Fruit fly (Drosophila melanogaster): Measurements from ENCODE around the gene CG34281.

Gene CG34281

DNA sequence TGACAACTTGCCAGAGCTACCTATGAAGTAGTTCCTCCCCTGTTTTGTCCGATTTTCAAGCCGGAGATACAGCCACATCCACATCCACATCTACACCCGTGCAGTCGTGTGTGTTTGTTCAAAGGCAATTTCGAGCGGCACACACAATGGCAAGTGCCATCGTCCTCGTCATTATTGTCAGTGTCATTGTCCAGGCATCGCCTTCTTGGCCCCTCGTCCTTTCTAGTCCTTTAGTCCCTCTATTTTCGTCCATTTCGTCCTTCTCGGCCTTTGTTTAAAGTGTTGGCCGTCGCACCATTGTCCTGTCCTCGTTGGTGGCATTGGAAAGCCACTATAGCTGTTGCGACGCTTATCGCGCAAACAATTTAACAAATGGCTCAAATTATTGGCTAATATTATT, 9.7 kb upstream of the CG34281 start:
- TF ChIP-seq ttk (optimal IDR thresholded peaks at IDR 0.05) (no peak), insv (optimal IDR thresholded peaks at IDR 0.05) (no peak), Sin3A (optimal IDR thresholded peaks at IDR 0.05) (no peak), psq (optimal IDR thresholded peaks at IDR 0.05) (no peak), Myc (optimal IDR thresholded peaks at IDR 0.05) (no peak), h (optimal IDR thresholded peaks at IDR 0.05) (no peak)

dm6 chr3R:17603717-17604116, 9.0 kb upstream of the CG34281 start:
- TF ChIP-seq Myc (optimal IDR thresholded peaks at IDR 0.05) (no peak), psq (optimal IDR thresholded peaks at IDR 0.05) (no peak), ttk (optimal IDR thresholded peaks at IDR 0.05) (no peak), insv (optimal IDR thresholded peaks at IDR 0.05) (no peak), h (optimal IDR thresholded peaks at IDR 0.05) (no peak), Sin3A (optimal IDR thresholded peaks at IDR 0.05) (no peak)

dm6 chr3R:17604198-17604879, 8.3 kb upstream of the CG34281 start:
- TF ChIP-seq Myc (optimal IDR thresholded peaks at IDR 0.05) (no peak), psq (optimal IDR thresholded peaks at IDR 0.05) (no peak), insv (optimal IDR thresholded peaks at IDR 0.05) (no peak), Sin3A (optimal IDR thresholded peaks at IDR 0.05) (no peak), ttk (optimal IDR thresholded peaks at IDR 0.05) (no peak), h (optimal IDR thresholded peaks at IDR 0.05) (no peak)

DNA sequence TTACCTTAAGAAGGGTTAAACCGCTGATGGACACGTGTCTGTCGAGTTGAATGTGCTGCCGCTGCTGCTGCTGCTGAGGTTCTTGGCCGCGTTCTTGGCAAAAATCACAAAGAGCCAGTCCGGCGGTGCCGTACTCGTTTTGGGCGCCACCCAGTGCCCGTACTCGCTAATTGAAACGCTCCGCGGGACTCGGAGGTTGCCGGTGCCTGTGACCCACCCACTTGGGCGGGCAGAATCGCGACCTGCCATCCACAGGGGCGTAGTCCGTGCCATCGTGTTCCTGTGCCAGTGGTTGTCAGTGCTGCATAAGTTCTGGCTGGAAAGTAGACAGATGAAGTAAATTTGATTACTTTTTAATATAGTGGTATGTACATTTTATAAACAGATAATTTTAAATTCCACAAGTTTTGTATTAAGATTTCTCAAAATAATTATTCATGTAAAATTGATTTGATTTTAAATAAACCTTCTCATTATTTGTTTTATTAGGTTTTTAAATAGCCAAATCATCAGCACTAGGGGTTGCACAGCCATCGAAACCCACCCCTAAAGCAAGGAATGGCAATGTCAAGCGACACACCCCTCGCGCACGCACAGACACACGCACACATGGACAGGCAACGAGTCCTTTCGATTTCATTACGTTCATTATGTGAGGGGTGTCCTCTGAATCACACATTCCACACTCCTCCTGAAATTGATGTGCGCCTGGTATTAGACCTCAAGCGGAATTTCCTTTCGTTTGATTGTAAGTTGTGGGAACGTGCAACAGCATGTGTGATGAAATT, 7.6 kb upstream of the CG34281 start:
- no peak for TF ChIP-seq psq (optimal IDR thresholded peaks at IDR 0.05)
- TF ChIP-seq Myc (optimal IDR thresholded peaks at IDR 0.05) = no peak

dm6 chr3R:17605872-17606271, 6.8 kb upstream of the CG34281 start, which contains the start of gene sll:
Gene sll (plus strand): TSS chr3R:17606106.
- TF ChIP-seq psq (optimal IDR thresholded peaks at IDR 0.05) (no peak), ttk (optimal IDR thresholded peaks at IDR 0.05) (no peak), Sin3A (optimal IDR thresholded peaks at IDR 0.05) (no peak), h (optimal IDR thresholded peaks at IDR 0.05) (no peak), insv (optimal IDR thresholded peaks at IDR 0.05) (no peak), Myc (optimal IDR thresholded peaks at IDR 0.05) (no peak)

DNA sequence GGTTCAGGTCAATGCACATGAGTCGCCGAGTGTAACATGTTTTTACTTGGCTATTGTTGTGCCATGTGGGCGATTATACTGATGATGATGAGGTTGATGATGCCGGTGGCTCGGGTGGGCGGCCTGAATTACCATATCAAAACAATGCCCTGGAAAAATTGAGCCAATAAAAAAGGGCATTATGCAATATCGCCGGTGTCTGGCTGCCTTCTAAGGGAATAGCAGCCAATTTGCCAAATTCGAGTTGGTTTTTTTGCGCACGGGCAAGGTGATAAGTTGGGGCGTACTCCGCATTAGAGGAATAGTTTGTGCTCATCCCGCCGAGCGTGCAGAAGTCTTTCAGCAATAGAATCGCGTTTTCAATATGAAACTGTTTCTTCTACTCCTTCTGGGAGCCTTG, 3.6 kb upstream of the CG34281 start, which contains the start of gene CG14329:
TSS of gene CG14329 (plus strand) at position 301 of the 400 bp plus-strand sequence.
- TF ChIP-seq Myc (optimal IDR thresholded peaks at IDR 0.05) (no peak), insv (optimal IDR thresholded peaks at IDR 0.05) (no peak)

dm6 chr3R:17611411-17611810, 1.3 kb upstream of the CG34281 start, which contains the start of gene Edg91:
Gene Edg91 (minus strand): TSS chr3R:17611511.
- no peak for TF ChIP-seq Sin3A (optimal IDR thresholded peaks at IDR 0.05)
- TF ChIP-seq Myc (optimal IDR thresholded peaks at IDR 0.05) = no peak
- no peak for TF ChIP-seq psq (optimal IDR thresholded peaks at IDR 0.05)
- TF ChIP-seq h (optimal IDR thresholded peaks at IDR 0.05) = no peak
- no peak for TF ChIP-seq insv (optimal IDR thresholded peaks at IDR 0.05)
- no peak for TF ChIP-seq ttk (optimal IDR thresholded peaks at IDR 0.05)

DNA sequence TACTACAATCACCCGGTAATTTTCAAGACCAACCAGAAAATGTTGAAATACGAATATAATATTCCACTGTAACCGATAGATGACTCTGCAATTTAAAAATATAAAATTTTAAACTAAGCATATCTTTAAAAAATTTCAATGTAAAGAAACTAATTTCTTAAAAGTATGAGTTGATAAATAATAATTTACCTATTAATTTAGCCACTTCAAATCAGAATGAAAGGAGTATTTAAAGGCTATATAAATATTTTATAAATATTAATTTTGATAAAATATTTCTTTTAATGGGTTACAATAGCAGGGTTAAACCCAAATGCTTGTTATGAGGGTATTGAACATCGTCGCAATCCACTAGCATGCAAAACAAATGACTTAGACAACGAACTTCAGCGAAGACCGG, 851 bp upstream of the CG34281 start:
- TF ChIP-seq insv (optimal IDR thresholded peaks at IDR 0.05) = no peak
- TF ChIP-seq Myc (optimal IDR thresholded peaks at IDR 0.05) = no peak
- TF ChIP-seq ttk (optimal IDR thresholded peaks at IDR 0.05) = no peak
- no peak for TF ChIP-seq Sin3A (optimal IDR thresholded peaks at IDR 0.05)
- TF ChIP-seq h (optimal IDR thresholded peaks at IDR 0.05) = no peak
- no peak for TF ChIP-seq psq (optimal IDR thresholded peaks at IDR 0.05)

- TF ChIP-seq Sin3A (optimal IDR thresholded peaks at IDR 0.05) (no peak), ttk (optimal IDR thresholded peaks at IDR 0.05) (no peak), h (optimal IDR thresholded peaks at IDR 0.05) (no peak), psq (optimal IDR thresholded peaks at IDR 0.05) (no peak), insv (optimal IDR thresholded peaks at IDR 0.05) (no peak), Myc (optimal IDR thresholded peaks at IDR 0.05) (no peak)
Measured at dm6 chr3R:17613549-17613948, 862 bp downstream of the CG34281 start, which contains the start of gene CG14327. Gene CG14327 (plus strand): TSS chr3R:17613709.

dm6 chr3R:17615076-17615475, 2.4 kb downstream of the CG34281 start:
- TF ChIP-seq insv (optimal IDR thresholded peaks at IDR 0.05) (no peak), h (optimal IDR thresholded peaks at IDR 0.05) (no peak), ttk (optimal IDR thresholded peaks at IDR 0.05) (no peak), Sin3A (optimal IDR thresholded peaks at IDR 0.05) (no peak), psq (optimal IDR thresholded peaks at IDR 0.05) (no peak), Myc (optimal IDR thresholded peaks at IDR 0.05) (no peak)

DNA sequence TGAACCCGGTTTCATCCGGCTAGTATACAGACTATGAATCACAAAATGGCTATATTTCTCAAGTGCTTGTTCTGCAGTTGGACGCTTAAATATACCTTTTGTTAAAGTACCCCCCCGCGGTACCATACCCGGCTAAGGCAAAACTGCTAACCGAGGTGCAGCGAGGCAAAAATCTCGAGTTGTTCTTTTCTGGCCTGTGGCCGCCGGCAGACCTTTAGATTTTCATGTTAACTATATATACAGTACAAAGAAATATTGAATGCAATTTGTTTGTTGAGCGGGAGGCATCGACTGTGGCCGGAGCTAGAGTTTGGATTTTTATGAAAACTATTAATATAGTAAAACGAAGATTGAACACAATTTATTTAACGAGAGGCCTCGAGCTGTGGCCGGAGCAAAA, 3.1 kb downstream of the CG34281 start:
- TF ChIP-seq Sin3A (optimal IDR thresholded peaks at IDR 0.05) (no peak), insv (optimal IDR thresholded peaks at IDR 0.05) (no peak), psq (optimal IDR thresholded peaks at IDR 0.05) (no peak), Myc (optimal IDR thresholded peaks at IDR 0.05) (no peak), ttk (optimal IDR thresholded peaks at IDR 0.05) (no peak), h (optimal IDR thresholded peaks at IDR 0.05) (no peak)

DNA sequence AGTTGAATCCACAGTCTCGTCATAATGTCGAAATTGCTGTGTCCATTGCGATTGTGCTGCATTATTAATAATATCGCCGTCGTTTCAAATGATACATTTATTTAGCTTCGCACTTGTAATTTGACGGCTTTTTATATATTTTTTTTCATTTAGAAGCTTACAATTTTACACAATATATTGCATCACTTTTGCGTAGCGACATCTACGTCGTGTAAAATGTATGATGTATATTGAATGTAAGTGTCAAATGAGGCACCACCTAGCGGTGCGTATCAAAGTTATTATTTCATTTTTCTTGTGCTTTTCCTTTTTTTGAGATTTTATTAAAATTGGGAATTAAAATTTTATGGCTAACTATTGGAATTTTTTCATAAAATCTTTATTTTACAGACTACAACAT, 3.9 kb downstream of the CG34281 start:
- TF ChIP-seq ttk (optimal IDR thresholded peaks at IDR 0.05) (no peak), psq (optimal IDR thresholded peaks at IDR 0.05) (no peak), Sin3A (optimal IDR thresholded peaks at IDR 0.05) (no peak), h (optimal IDR thresholded peaks at IDR 0.05) (no peak), insv (optimal IDR thresholded peaks at IDR 0.05) (no peak)

All from Kc167 (cell line).